Worm (Caenorhabditis elegans) whole organism, L3 larva: ENCODE results near the gene srx-86.

ENCODE experiments used
- nhr-77 ChIP-seq: fragments of 150-350 bp; optimal IDR thresholded peaks from 2 replicates; lab custom pipeline; 2014; ENCODE audit warnings: missing biosample characterization, missing genetic modification characterization
- ztf-11 ChIP-seq: fragments of 150-350 bp; optimal IDR thresholded peaks from 2 replicates; lab custom pipeline; 2014; ENCODE audit warnings: missing biosample characterization, missing genetic modification characterization

DNA sequence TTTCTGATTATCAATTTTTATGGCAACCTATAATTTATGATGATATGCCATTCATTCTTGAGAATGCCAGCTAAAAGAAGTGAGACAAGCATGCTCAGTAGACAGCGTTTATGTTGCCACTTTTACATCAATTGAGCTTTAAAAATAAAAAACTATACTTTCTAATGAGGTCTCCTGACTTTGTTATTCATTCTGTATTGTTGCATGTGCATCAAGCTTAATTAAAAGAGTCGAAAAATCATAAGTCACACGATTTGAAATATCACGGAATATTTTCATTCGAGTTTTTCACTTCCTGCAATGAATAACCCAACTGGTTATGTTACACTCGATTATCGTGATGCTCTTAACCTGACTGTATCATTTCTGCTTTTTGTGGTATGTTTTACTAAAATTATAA, at the start of gene srx-86:
- no peak for TF ChIP-seq ztf-11
- no peak for TF ChIP-seq nhr-77
